Fruit fly (Drosophila melanogaster) whole organism, prepupa: Measurements from ENCODE around the gene Cpr76Bb.

Experiments
- Blimp-1 ChIP-seq: fragments of 200-800 bp; sonication (Bioruptor generic); optimal IDR thresholded peaks from 3 replicates; lab custom pipeline; 2017; ENCODE audit warnings: missing biosample characterization, missing genetic modification characterization, mild to moderate bottlenecking, moderate library complexity, missing genetic modification reagents
- CG10631 ChIP-seq: fragments of 200-800 bp; sonication (Bioruptor generic); optimal IDR thresholded peaks from 2 replicates; lab custom pipeline; 2016; ENCODE audit warnings: missing biosample characterization, missing genetic modification characterization
- CG11294 ChIP-seq: fragments of 200-800 bp; sonication (Bioruptor generic); IDR thresholded peaks from 2 replicates; pipeline ENCODE4 v1.3.6; 2022; ENCODE audit warnings: missing biosample characterization, missing genetic modification characterization
- CG11902 ChIP-seq: fragments of 200-800 bp; sonication (Bioruptor generic); optimal IDR thresholded peaks from 3 replicates; lab custom pipeline; 2016; ENCODE audit warnings: missing biosample characterization, missing genetic modification characterization
- CG16779 ChIP-seq: fragments of 200-800 bp; sonication (Bioruptor generic); optimal IDR thresholded peaks from 3 replicates; lab custom pipeline; 2017; ENCODE audit warnings: missing biosample characterization, mild to moderate bottlenecking, missing genetic modification characterization
- CG6792 ChIP-seq: fragments of 200-800 bp; sonication (Bioruptor generic); optimal IDR thresholded peaks from 3 replicates; lab custom pipeline; 2016; ENCODE audit warnings: missing biosample characterization, missing genetic modification characterization
- CG6854 ChIP-seq: fragments of 200-800 bp; sonication (Bioruptor generic); optimal IDR thresholded peaks from 2 replicates; lab custom pipeline; 2017; ENCODE audit warnings: missing biosample characterization, mild to moderate bottlenecking, missing genetic modification characterization
- CG8319 ChIP-seq: fragments of 200-800 bp; sonication (Bioruptor generic); optimal IDR thresholded peaks from 3 replicates; lab custom pipeline; 2016; ENCODE audit warnings: missing biosample characterization, missing genetic modification characterization
- Eip75B ChIP-seq: fragments of 200-800 bp; sonication (Bioruptor generic); optimal IDR thresholded peaks from 3 replicates; lab custom pipeline; 2016; ENCODE audit warnings: missing biosample characterization, missing genetic modification characterization
- Eip93F ChIP-seq: fragments of 200-800 bp; sonication (Bioruptor generic); optimal IDR thresholded peaks from 2 replicates; lab custom pipeline; 2016; ENCODE audit warnings: missing biosample characterization, mild to moderate bottlenecking, missing genetic modification characterization
- Hr39 ChIP-seq: fragments of 200-800 bp; sonication (Bioruptor generic); optimal IDR thresholded peaks from 2 replicates; lab custom pipeline; 2016; ENCODE audit warnings: missing biosample characterization, missing genetic modification characterization
- eg ChIP-seq: fragments of 200-800 bp; sonication (Bioruptor generic); IDR thresholded peaks from 3 replicates; pipeline ENCODE4 v1.3.6; 2022; ENCODE audit warnings: missing biosample characterization, missing genetic modification characterization

- TF ChIP-seq CG6792 (GFP tag; lab: Kevin White, UChicago) (no peak), CG16779 (tag; lab: Kevin White, UChicago) (no peak), CG11294 (GFP tag; lab: Robert Waterston, UW) (no peak), Blimp-1 (GFP tag; lab: Kevin White, UChicago) (no peak), CG8319 (GFP tag; lab: Kevin White, UChicago) (no peak), CG11902 (GFP tag; lab: Kevin White, UChicago) (no peak), eg (no peak), Hr39 (GFP tag; lab: Kevin White, UChicago) (no peak), Eip75B (no peak), CG10631 (GFP tag; lab: Kevin White, UChicago) (no peak), Eip93F (GFP tag; lab: Kevin White, UChicago) (no peak), CG6854 (GFP tag; lab: Kevin White, UChicago) (no peak)
These were observed 37.3 kb downstream of the Cpr76Bb start for dm6 chr3L:19556738-19557137.
